Worm (Caenorhabditis elegans) whole organism, late embryonic: ENCODE results near the gene ptr-19.
"Not testable (repeated sequence)": the region's sequence is repeated elsewhere in the genome, so short reads cannot be mapped to it uniquely, and the experiment has no call there.

Experiments used
- C38D4.7 ChIP-seq: fragments of 200-800 bp; sonication (Bioruptor generic); optimal IDR thresholded peaks from 2 replicates; lab custom pipeline; 2018; ENCODE audit warnings: mild to moderate bottlenecking, missing genetic modification characterization, moderate library complexity, missing compliant biosample characterization
- pha-4 ChIP-seq: fragments of 150-350 bp; optimal IDR thresholded peaks from 2 replicates; lab custom pipeline; 2018; ENCODE audit warnings: missing biosample characterization, missing genetic modification reagents, missing genetic modification characterization

- TF ChIP-seq pha-4 (tag; lab: Kevin White, UChicago); C38D4.7 (GFP tag; lab: Kevin White, UChicago): not testable (repeated sequence)
These were observed 24.0 kb downstream of the ptr-19 start, which contains the start of gene klp-7 for ce11 chrIII:10805625-10806024.
